Worm (Caenorhabditis elegans) whole organism, L4 larva: ENCODE results near the gene R160.10.
A peak's percentile ranks its signal among the peaks of the same experiment; 100 is the strongest.

Experiments used
- F26F4.8 ChIP-seq: fragments of 200-800 bp; sonication (Bioruptor generic); conservative IDR thresholded peaks from 2 replicates; pipeline ENCODE4 v1.3.6; 2022; ENCODE audit warnings: missing genetic modification characterization, missing compliant biosample characterization
- ZK337.2 ChIP-seq: fragments of 200-800 bp; sonication (Bioruptor generic); IDR thresholded peaks from 2 replicates; pipeline ENCODE4 v1.3.6; 2022; ENCODE audit warnings: missing genetic modification reagents, missing genetic modification characterization, missing compliant biosample characterization
- aha-1 ChIP-seq: fragments of 150-350 bp; peaks from one replicate; lab custom pipeline; 2014; ENCODE audit warnings: missing biosample characterization, missing genetic modification characterization
- attf-4 ChIP-seq: sonication (generic microtip); optimal IDR thresholded peaks from 3 replicates; lab custom pipeline; 2017; ENCODE audit warnings: missing biosample characterization, missing genetic modification characterization
- ceh-20 ChIP-seq: fragments of 200-800 bp; sonication (Bioruptor generic); IDR thresholded peaks from 2 replicates; pipeline ENCODE4 v1.3.6; 2022; ENCODE audit warnings: missing genetic modification reagents, missing genetic modification characterization, missing compliant biosample characterization
- ces-1 ChIP-seq: fragments of 150-350 bp; sonication (generic microtip); optimal IDR thresholded peaks from 4 replicates; lab custom pipeline; 2014; ENCODE audit warnings: missing biosample characterization, missing genetic modification reagents, missing genetic modification characterization
- cey-2 ChIP-seq: sonication (generic microtip); optimal IDR thresholded peaks from 3 replicates; lab custom pipeline; 2017; ENCODE audit warnings: missing genetic modification characterization, mild to moderate bottlenecking, missing compliant biosample characterization, antibody characterized with exemption, borderline replicate concordance; ENCODE audit not compliant: insufficient read depth
- daf-16 ChIP-seq, 3 experiments: sonication (generic microtip); optimal IDR thresholded peaks; 2 replicates each; lab custom pipeline; 2016 to 2017; ENCODE audit warnings: missing genetic modification characterization in 3 of 3, missing genetic modification reagents in 3 of 3, mild to moderate bottlenecking in 2 of 3, missing compliant biosample characterization in 2 of 3, missing biosample characterization in 1 of 3, moderate library complexity in 1 of 3
- daf-19 ChIP-seq: fragments of 200-800 bp; sonication (Bioruptor generic); conservative IDR thresholded peaks from 2 replicates; pipeline ENCODE4 v1.3.6; 2022; ENCODE audit warnings: missing genetic modification characterization, missing compliant biosample characterization
- hif-1 ChIP-seq, 2 experiments: sonication (generic microtip); optimal IDR thresholded peaks; 2 replicates each; lab custom pipeline; 2016 to 2017; ENCODE audit warnings: missing compliant biosample characterization in 2 of 2, missing genetic modification characterization in 2 of 2, missing genetic modification reagents in 2 of 2, missing genotype in 2 of 2, mild to moderate bottlenecking in 1 of 2
- hlh-30 ChIP-seq: sonication (generic microtip); optimal IDR thresholded peaks from 2 replicates; lab custom pipeline; 2017; ENCODE audit warnings: antibody characterized with exemption, mild to moderate bottlenecking, missing genetic modification characterization, missing compliant biosample characterization; ENCODE audit not compliant: insufficient read depth
- lim-7 ChIP-seq: fragments of 200-800 bp; sonication (Bioruptor generic); IDR thresholded peaks from 2 replicates; pipeline ENCODE4 v1.3.6; 2022; ENCODE audit warnings: missing genetic modification characterization, missing compliant biosample characterization
- lin-1 ChIP-seq: fragments of 200-800 bp; sonication (Bioruptor generic); IDR thresholded peaks from 2 replicates; pipeline ENCODE4 v1.3.6; 2022; ENCODE audit warnings: missing genetic modification reagents, missing genetic modification characterization, missing compliant biosample characterization
- lin-29 ChIP-seq: fragments of 200-800 bp; sonication (Bioruptor generic); IDR thresholded peaks from 2 replicates; pipeline ENCODE4 v1.3.6; 2022; ENCODE audit warnings: missing genetic modification reagents, missing genetic modification characterization, missing compliant biosample characterization
- lin-39 ChIP-seq: fragments of 150-350 bp; optimal IDR thresholded peaks from 2 replicates; lab custom pipeline; 2014; ENCODE audit warnings: missing biosample characterization, missing genetic modification reagents, missing genetic modification characterization
- mdt-29 ChIP-seq: fragments of 200-800 bp; sonication (Bioruptor generic); IDR thresholded peaks from 2 replicates; pipeline ENCODE4 v1.3.6; 2022; ENCODE audit warnings: missing genetic modification reagents, missing genetic modification characterization, missing compliant biosample characterization
- mes-2 ChIP-seq: sonication (generic microtip); optimal IDR thresholded peaks from 2 replicates; lab custom pipeline; 2016; ENCODE audit warnings: missing genotype, mild to moderate bottlenecking, missing genetic modification characterization, missing compliant biosample characterization; ENCODE audit not compliant: poor library complexity, severe bottlenecking
- nhr-10 ChIP-seq: fragments of 150-350 bp; optimal IDR thresholded peaks from 2 replicates; lab custom pipeline; 2014; ENCODE audit warnings: missing biosample characterization, missing genetic modification characterization
- nhr-77 ChIP-seq: fragments of 150-350 bp; optimal IDR thresholded peaks from 2 replicates; lab custom pipeline; 2014; ENCODE audit warnings: missing biosample characterization, missing genetic modification characterization
- pha-4 ChIP-seq, 2 experiments: fragments of 150-350 bp in 1 of 2; fragments of 200-800 bp in 1 of 2; sonication (Bioruptor generic) in 1 of 2; IDR thresholded peaks in 1 of 2; optimal IDR thresholded peaks in 1 of 2; 2 replicates each; pipeline versions ENCODE4 v1.3.6 to Lab custom; 2014 to 2022; ENCODE audit warnings: missing genetic modification characterization in 2 of 2, missing genetic modification reagents in 2 of 2, missing biosample characterization in 1 of 2, missing compliant biosample characterization in 1 of 2
- saeg-2 ChIP-seq: fragments of 200-800 bp; sonication (Bioruptor generic); IDR thresholded peaks from 2 replicates; pipeline ENCODE4 v1.3.6; 2022; ENCODE audit warnings: missing genetic modification reagents, missing genetic modification characterization, missing compliant biosample characterization
- sdz-12 ChIP-seq: fragments of 200-800 bp; sonication (Bioruptor generic); optimal IDR thresholded peaks from 2 replicates; lab custom pipeline; 2018; ENCODE audit warnings: mild to moderate bottlenecking, missing genetic modification characterization, missing compliant biosample characterization
- set-16 ChIP-seq: fragments of 200-800 bp; sonication (Bioruptor generic); IDR thresholded peaks from 2 replicates; pipeline ENCODE4 v1.3.6; 2022; ENCODE audit warnings: missing genetic modification reagents, missing genetic modification characterization, missing compliant biosample characterization
- snpc-1.2 ChIP-seq: fragments of 200-800 bp; sonication (Bioruptor generic); IDR thresholded peaks from 2 replicates; pipeline ENCODE4 v1.3.6; 2022; ENCODE audit warnings: missing genetic modification reagents, missing genetic modification characterization, missing compliant biosample characterization
- spr-1 ChIP-seq: sonication (generic microtip); optimal IDR thresholded peaks from 2 replicates; lab custom pipeline; 2016; ENCODE audit warnings: mild to moderate bottlenecking, missing genetic modification characterization, missing compliant biosample characterization
- unc-39 ChIP-seq: sonication (generic microtip); optimal IDR thresholded peaks from 2 replicates; lab custom pipeline; 2017; ENCODE audit warnings: missing biosample characterization, missing genetic modification characterization
- unc-62 ChIP-seq, 3 experiments: fragments of 150-350 bp in 1 of 3; sonication (generic microtip); optimal IDR thresholded peaks in 2 of 3; peaks in 1 of 3; 1 replicate in 1 of 3; 2 replicates in 2 of 3; lab custom pipeline; 2014 to 2017; ENCODE audit warnings: missing biosample characterization in 3 of 3, missing genetic modification characterization in 3 of 3, missing genetic modification reagents in 3 of 3, missing genotype in 1 of 3
- vab-7 ChIP-seq: fragments of 200-800 bp; sonication (Bioruptor generic); IDR thresholded peaks from 2 replicates; pipeline ENCODE4 v1.3.6; 2022; ENCODE audit warnings: missing genetic modification reagents, missing genetic modification characterization, missing compliant biosample characterization
- zfp-3 ChIP-seq: fragments of 200-800 bp; sonication (Bioruptor generic); conservative IDR thresholded peaks from 2 replicates; pipeline ENCODE4 v1.3.6; 2022; ENCODE audit warnings: missing genetic modification reagents, missing genetic modification characterization, missing compliant biosample characterization

The R160.10 gene

DNA sequence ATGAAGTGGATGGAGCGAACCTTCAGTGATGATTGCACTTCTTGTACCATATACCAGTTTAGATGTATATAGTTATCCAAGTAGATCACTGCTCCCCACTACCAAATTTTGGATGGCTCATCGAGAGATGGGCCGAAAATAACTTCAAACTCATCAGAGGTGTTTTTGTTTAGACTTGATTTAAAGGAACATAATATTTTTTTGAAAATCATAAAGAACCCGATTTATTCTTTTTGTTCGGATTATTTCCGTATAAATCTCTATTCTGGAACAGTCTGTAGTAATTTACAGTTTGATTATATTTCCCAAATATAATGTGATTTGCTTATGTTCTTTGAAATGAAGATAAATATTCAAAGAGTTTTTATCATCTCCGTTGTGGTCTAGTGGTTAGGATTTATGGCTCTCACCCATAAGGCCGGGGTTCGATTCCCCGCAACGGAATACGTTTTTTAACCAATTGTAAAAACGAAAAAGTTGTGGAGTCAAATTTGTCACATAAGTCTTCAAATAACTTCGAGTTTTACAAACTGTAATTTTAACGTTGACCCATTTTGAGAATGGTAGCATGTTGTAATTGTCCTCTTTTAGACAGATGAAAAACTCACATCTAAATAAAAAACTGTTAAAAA is 43.1 kb upstream of the R160.10 start (continued):
- TF ChIP-seq unc-39 (tag; lab: Kevin White, UChicago) (no peak), mdt-29 (GFP tag; lab: Robert Waterston, UW) (no peak), daf-19 (GFP tag; lab: Robert Waterston, UW) (no peak), saeg-2 (GFP tag; lab: Robert Waterston, UW) (no peak), cey-2 (tag; lab: Kevin White, UChicago) (no peak)

DNA sequence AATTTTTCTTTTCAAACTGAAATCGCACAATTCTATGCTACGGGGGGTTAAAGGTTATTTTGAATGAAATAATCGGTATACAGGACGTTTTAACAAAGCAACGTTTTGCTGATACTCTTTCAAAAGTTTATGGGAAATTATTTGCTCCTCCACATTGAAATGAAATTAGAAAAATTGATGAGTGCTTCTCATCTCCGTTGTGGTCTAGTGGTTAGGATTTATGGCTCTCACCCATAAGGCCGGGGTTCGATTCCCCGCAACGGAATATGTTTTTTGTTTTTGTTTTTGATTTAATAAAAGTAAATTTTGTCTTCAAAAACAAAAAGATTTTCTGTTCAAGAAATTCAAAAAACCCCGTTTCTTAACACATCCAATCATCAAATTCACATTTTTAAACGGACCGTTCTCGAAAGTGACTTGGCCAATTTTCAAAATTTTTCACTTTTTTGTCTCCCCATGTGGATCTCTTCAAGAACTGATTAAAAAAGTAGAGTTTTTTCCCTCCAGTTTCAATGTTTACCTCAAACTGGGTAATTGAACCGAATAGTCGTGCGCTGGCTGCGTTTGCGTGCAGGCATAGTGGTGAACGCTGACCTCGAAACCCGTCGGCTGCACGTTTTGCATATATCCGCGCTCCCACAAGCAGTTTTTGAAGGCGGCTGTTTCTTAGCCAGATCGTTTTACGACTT is 42.4 kb upstream of the R160.10 start:
- TF ChIP-seq unc-62 (GFP tag; optimal IDR thresholded peaks at IDR 0.05 in 1 of 2; lab: Kevin White, UChicago) (peak in 1 of 2 experiments; percentile 7), unc-62 (tag; optimal IDR thresholded peaks at IDR 0.05; lab: Kevin White, UChicago) (no peak), ZK337.2 (0 out of 2 replicates have a peak, but pooled peaks have one; percentile 20), hif-1 (tag; optimal IDR thresholded peaks at IDR 0.05; lab: Kevin White, UChicago) (no peak), daf-16 (GFP tag; optimal IDR thresholded peaks at IDR 0.05; lab: Kevin White, UChicago) (peak in 1 of 2 experiments; percentile 4), daf-16 (tag; optimal IDR thresholded peaks at IDR 0.05; lab: Kevin White, UChicago) (no peak), lim-7 (GFP tag; lab: Robert Waterston, UW) (peak; percentile 76), lin-1 (peak; percentile 11; the same call in 1 of the 2 replicates), ces-1 (GFP tag; lab: Kevin White, UChicago) (no peak), pha-4 (GFP tag; IDR thresholded peaks at IDR 0.05; lab: Robert Waterston, UW) (peak; percentile 58; the same call in 1 of the 2 replicates), pha-4 (tag; optimal IDR thresholded peaks at IDR 0.05; lab: Kevin White, UChicago) (no peak), F26F4.8 (GFP tag; lab: Robert Waterston, UW) (0 out of 2 replicates have a peak, but pooled peaks have one; percentile 43), vab-7 (GFP tag; lab: Robert Waterston, UW) (peak; percentile 55; the same call in 1 of the 2 replicates), aha-1 (tag; lab: Kevin White, UChicago) (no peak), snpc-1.2 (GFP tag; lab: Robert Waterston, UW) (peak; percentile 10; the same call in 1 of the 2 replicates), mes-2 (tag; lab: Kevin White, UChicago) (peak; percentile 35), zfp-3 (GFP tag; lab: Robert Waterston, UW) (peak; percentile 49; the same call in 1 of the 2 replicates)

DNA sequence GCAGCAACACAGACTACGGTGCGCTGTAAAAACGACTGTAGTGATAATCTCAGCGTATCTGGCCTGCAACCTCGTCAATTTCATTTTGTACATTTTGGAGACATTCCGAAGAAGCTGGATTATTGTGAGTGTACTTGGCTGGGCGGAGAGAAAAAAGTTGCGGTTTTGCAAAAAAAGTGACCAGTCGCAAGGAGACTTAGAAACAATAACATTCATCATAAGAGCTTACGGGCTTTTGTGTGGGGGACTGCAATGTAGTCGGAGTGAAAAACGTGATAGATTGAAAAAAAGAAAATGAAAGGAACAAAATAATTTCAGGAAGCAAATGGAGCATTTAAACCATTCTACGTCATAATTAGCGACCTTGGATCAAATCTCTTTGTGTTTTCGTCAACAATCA is 41.2 kb upstream of the R160.10 start:
- peak; percentile 70 for TF ChIP-seq aha-1 (tag; lab: Kevin White, UChicago)
- no peak for TF ChIP-seq daf-16 (GFP tag; optimal IDR thresholded peaks at IDR 0.05; lab: Kevin White, UChicago)
- TF ChIP-seq daf-16 (tag; optimal IDR thresholded peaks at IDR 0.05; lab: Kevin White, UChicago) = no peak
- no peak for TF ChIP-seq sdz-12 (GFP tag; lab: Kevin White, UChicago)
- TF ChIP-seq ceh-20 = 0 out of 2 replicates have a peak, but pooled peaks have one; percentile 17
- TF ChIP-seq nhr-10 = no peak
- no peak for TF ChIP-seq set-16
- TF ChIP-seq attf-4 (tag; lab: Kevin White, UChicago) = no peak
- no peak for TF ChIP-seq ces-1 (GFP tag; lab: Kevin White, UChicago)
- no peak for TF ChIP-seq nhr-77 (tag; lab: Kevin White, UChicago)
- TF ChIP-seq, all 104 proteins: peak for 2

DNA sequence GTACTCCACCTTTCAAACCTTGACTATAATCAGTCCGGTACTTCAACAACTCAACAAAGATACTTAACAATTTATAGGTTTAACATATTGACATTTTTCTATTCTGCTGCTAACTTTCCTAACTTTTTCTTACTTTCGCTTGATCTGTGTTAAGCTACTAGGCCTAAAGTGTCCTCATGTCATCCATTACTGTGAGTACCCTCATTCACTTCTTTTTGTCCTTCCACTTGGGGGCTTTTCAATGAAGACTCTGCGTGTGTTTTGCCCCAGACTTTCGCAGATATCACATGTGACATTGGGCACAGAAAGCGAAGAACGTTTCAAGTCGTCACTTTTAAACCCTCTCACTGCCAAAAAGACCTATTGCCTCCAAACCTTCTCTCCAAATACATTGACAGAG is 37.4 kb upstream of the R160.10 start:
- TF ChIP-seq spr-1 (tag; lab: Kevin White, UChicago) (no peak), ceh-20 (peak; percentile 32; the same call in 1 of the 2 replicates), hlh-30 (tag; lab: Kevin White, UChicago) (peak; percentile 4)

DNA sequence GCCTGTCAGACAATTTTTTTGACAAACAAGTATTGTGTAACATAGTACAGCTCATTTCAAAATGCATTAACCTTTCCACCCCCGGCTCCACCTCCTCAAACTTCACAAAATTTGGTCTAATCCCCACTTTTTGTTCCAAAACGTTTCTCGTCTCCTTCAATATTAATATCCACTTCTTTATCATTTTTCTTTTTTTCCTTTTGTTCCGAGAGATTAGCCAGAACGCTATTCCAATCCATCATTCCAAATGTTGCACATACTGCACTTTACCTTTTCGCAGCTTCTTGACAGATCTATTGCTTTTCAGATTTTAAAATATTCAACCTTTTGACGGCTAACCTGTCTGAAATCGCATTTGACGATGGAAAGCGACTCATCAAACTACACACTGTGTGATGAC is 35.5 kb upstream of the R160.10 start, which contains the start of gene D1079.1:
D1079.1 (plus strand) TSS at position 301 of the 400 bp plus-strand sequence.
- no peak for TF ChIP-seq set-16
- peak; percentile 20 for TF ChIP-seq lin-39 (tag; lab: Kevin White, UChicago)
- TF ChIP-seq lin-29 (GFP tag; lab: Robert Waterston, UW) = no peak
